Worm (Caenorhabditis elegans) whole organism, mixed stage, embryonic: ENCODE results near the gene trip-4.

Source experiments
- M03D4.4 ChIP-seq: sonication (generic microtip); optimal IDR thresholded peaks from 2 replicates; lab custom pipeline; 2017; ENCODE audit warnings: mild to moderate bottlenecking, missing genetic modification characterization, missing compliant biosample characterization
- bed-3 ChIP-seq: fragments of 200-800 bp; sonication (Bioruptor generic); optimal IDR thresholded peaks from 3 replicates; lab custom pipeline; 2018; ENCODE audit warnings: mild to moderate bottlenecking, missing genetic modification characterization, moderate library complexity, missing compliant biosample characterization
- blmp-1 ChIP-seq: fragments of 150-350 bp; optimal IDR thresholded peaks from 2 replicates; lab custom pipeline; 2014; ENCODE audit warnings: missing biosample characterization, missing genetic modification characterization
- ceh-39 ChIP-seq: fragments of 150-350 bp; optimal IDR thresholded peaks from 2 replicates; lab custom pipeline; 2014; ENCODE audit warnings: missing biosample characterization, missing genetic modification characterization
- ceh-43 ChIP-seq: fragments of 200-800 bp; sonication (Bioruptor generic); optimal IDR thresholded peaks from 2 replicates; lab custom pipeline; 2018; ENCODE audit warnings: mild to moderate bottlenecking, missing genetic modification characterization, moderate library complexity, missing compliant biosample characterization
- ceh-83 ChIP-seq: fragments of 200-800 bp; sonication (Bioruptor generic); optimal IDR thresholded peaks from 2 replicates; lab custom pipeline; 2018; ENCODE audit warnings: mild to moderate bottlenecking, missing genetic modification characterization, missing compliant biosample characterization
- ces-1 ChIP-seq: fragments of 150-350 bp; optimal IDR thresholded peaks from 2 replicates; lab custom pipeline; 2014; ENCODE audit warnings: missing biosample characterization, missing genetic modification reagents, missing genetic modification characterization
- cnd-1 ChIP-seq: fragments of 200-800 bp; sonication (Bioruptor generic); optimal IDR thresholded peaks from 2 replicates; lab custom pipeline; 2018; ENCODE audit warnings: mild to moderate bottlenecking, missing genetic modification characterization, missing compliant biosample characterization
- drap-1 ChIP-seq: fragments of 200-800 bp; sonication (Bioruptor generic); optimal IDR thresholded peaks from 3 replicates; lab custom pipeline; 2018; ENCODE audit warnings: mild to moderate bottlenecking, missing genetic modification characterization, missing compliant biosample characterization
- elt-1 ChIP-seq: sonication (generic microtip); optimal IDR thresholded peaks from 2 replicates; lab custom pipeline; 2017; ENCODE audit warnings: missing genetic modification characterization, mild to moderate bottlenecking, missing compliant biosample characterization, antibody characterized with exemption, moderate library complexity, borderline replicate concordance; ENCODE audit not compliant: insufficient read depth
- elt-3 ChIP-seq: fragments of 150-350 bp; optimal IDR thresholded peaks from 2 replicates; lab custom pipeline; 2014; ENCODE audit warnings: missing biosample characterization, missing genetic modification characterization
- flh-1 ChIP-seq: fragments of 200-800 bp; sonication (Bioruptor generic); optimal IDR thresholded peaks from 2 replicates; lab custom pipeline; 2018; ENCODE audit warnings: mild to moderate bottlenecking, missing genetic modification characterization, moderate library complexity, missing compliant biosample characterization
- ham-2 ChIP-seq: fragments of 200-800 bp; sonication (Bioruptor generic); optimal IDR thresholded peaks from 2 replicates; lab custom pipeline; 2018; ENCODE audit warnings: mild to moderate bottlenecking, missing genetic modification characterization, missing compliant biosample characterization
- hlh-1 ChIP-seq: fragments of 150-350 bp; optimal IDR thresholded peaks from 2 replicates; lab custom pipeline; 2014; ENCODE audit warnings: missing biosample characterization, missing genetic modification reagents, missing genetic modification characterization
- lin-13 ChIP-seq: fragments of 150-350 bp; optimal IDR thresholded peaks from 2 replicates; lab custom pipeline; 2014; ENCODE audit warnings: missing biosample characterization, missing genetic modification characterization
- lin-32 ChIP-seq: fragments of 200-800 bp; sonication (Bioruptor generic); optimal IDR thresholded peaks from 2 replicates; lab custom pipeline; 2018; ENCODE audit warnings: mild to moderate bottlenecking, missing genetic modification characterization, missing compliant biosample characterization
- lsy-2 ChIP-seq: fragments of 150-350 bp; optimal IDR thresholded peaks from 2 replicates; lab custom pipeline; 2014; ENCODE audit warnings: missing biosample characterization, missing genetic modification characterization
- mab-5 ChIP-seq: fragments of 150-350 bp; optimal IDR thresholded peaks from 2 replicates; lab custom pipeline; 2014; ENCODE audit warnings: missing biosample characterization, missing genetic modification characterization
- mep-1 ChIP-seq: fragments of 150-350 bp; optimal IDR thresholded peaks from 2 replicates; lab custom pipeline; 2017; ENCODE audit warnings: missing biosample characterization, missing genetic modification reagents, missing genetic modification characterization, inconsistent platforms
- mls-2 ChIP-seq: sonication (generic microtip); optimal IDR thresholded peaks from 2 replicates; lab custom pipeline; 2016; ENCODE audit warnings: mild to moderate bottlenecking, missing genetic modification characterization, moderate library complexity, missing compliant biosample characterization
- nhr-12 ChIP-seq: fragments of 150-350 bp; optimal IDR thresholded peaks from 2 replicates; lab custom pipeline; 2014; ENCODE audit warnings: missing biosample characterization, missing genetic modification characterization
- nhr-2 ChIP-seq: fragments of 150-350 bp; optimal IDR thresholded peaks from 2 replicates; lab custom pipeline; 2014; ENCODE audit warnings: missing biosample characterization, missing genetic modification characterization
- nhr-237 ChIP-seq: fragments of 150-350 bp; optimal IDR thresholded peaks from 2 replicates; lab custom pipeline; 2014; ENCODE audit warnings: missing biosample characterization, missing genetic modification characterization
- nhr-28 ChIP-seq: fragments of 150-350 bp; optimal IDR thresholded peaks from 2 replicates; lab custom pipeline; 2014; ENCODE audit warnings: missing biosample characterization, missing genetic modification characterization
- nhr-76 ChIP-seq: sonication (generic microtip); optimal IDR thresholded peaks from 2 replicates; lab custom pipeline; 2017; ENCODE audit warnings: missing biosample characterization, missing genetic modification characterization
- pha-4 ChIP-seq: fragments of 150-350 bp; optimal IDR thresholded peaks from 2 replicates; lab custom pipeline; 2018; ENCODE audit warnings: missing biosample characterization, missing genetic modification reagents, missing genetic modification characterization
- sem-2 ChIP-seq: fragments of 200-800 bp; sonication (Bioruptor generic); optimal IDR thresholded peaks from 2 replicates; lab custom pipeline; 2018; ENCODE audit warnings: mild to moderate bottlenecking, missing genetic modification characterization, missing compliant biosample characterization
- snpc-4 ChIP-seq: fragments of 150-350 bp; optimal IDR thresholded peaks from 2 replicates; lab custom pipeline; 2014; ENCODE audit warnings: missing biosample characterization, missing genetic modification characterization
- sptf-1 ChIP-seq: sonication (generic microtip); optimal IDR thresholded peaks from 2 replicates; lab custom pipeline; 2017; ENCODE audit warnings: mild to moderate bottlenecking, missing genetic modification characterization, moderate library complexity, missing compliant biosample characterization
- tbx-8 ChIP-seq: fragments of 200-800 bp; sonication (Bioruptor generic); optimal IDR thresholded peaks from 2 replicates; lab custom pipeline; 2018; ENCODE audit warnings: mild to moderate bottlenecking, missing genetic modification characterization, moderate library complexity, missing compliant biosample characterization
- unc-120 ChIP-seq: sonication (generic microtip); optimal IDR thresholded peaks from 2 replicates; lab custom pipeline; 2017; ENCODE audit warnings: missing genetic modification characterization, missing compliant biosample characterization; ENCODE audit not compliant: poor library complexity, severe bottlenecking
- unc-39 ChIP-seq: fragments of 150-350 bp; optimal IDR thresholded peaks from 2 replicates; lab custom pipeline; 2014; ENCODE audit warnings: missing biosample characterization, missing genetic modification characterization
- unc-62 ChIP-seq: fragments of 150-350 bp; optimal IDR thresholded peaks from 2 replicates; lab custom pipeline; 2014; ENCODE audit warnings: missing biosample characterization, missing genetic modification reagents, missing genetic modification characterization
- zip-8 ChIP-seq: fragments of 150-350 bp; optimal IDR thresholded peaks from 2 replicates; lab custom pipeline; 2014; ENCODE audit warnings: missing biosample characterization, missing genetic modification characterization
- ztf-11 ChIP-seq: fragments of 150-350 bp; optimal IDR thresholded peaks from 2 replicates; lab custom pipeline; 2014; ENCODE audit warnings: missing biosample characterization, missing genetic modification characterization

Gene trip-4

DNA sequence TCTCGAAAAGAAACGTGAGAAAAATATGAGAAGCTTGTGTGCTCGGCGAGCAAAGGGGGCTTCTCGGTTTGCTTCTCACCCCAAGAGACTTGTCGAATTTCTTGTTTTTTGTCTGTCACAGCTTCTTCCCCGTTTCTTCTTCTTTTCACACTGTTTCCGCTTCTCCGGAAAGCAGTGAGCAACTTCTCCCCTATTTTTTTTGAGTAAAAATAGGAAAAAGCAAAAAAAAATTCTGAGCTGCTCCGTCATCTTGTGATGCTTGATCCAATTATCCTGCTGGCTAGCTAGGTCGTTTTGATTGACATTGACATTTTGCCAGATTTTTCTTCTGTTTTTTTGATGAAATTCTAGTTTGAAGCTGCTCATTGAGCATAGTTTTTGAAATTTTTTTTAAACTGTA, 24.8 kb upstream of the trip-4 start, which contains the start of gene Y53F4B.51:
Y53F4B.51 (minus strand) TSS at position 63 of the 400 bp plus-strand sequence.
- TF ChIP-seq blmp-1 (tag; lab: Kevin White, UChicago) (no peak), ceh-43 (no peak), mls-2 (tag; lab: Kevin White, UChicago) (no peak), nhr-12 (tag; lab: Kevin White, UChicago) (no peak), hlh-1 (tag; lab: Kevin White, UChicago) (no peak), zip-8 (tag; lab: Kevin White, UChicago) (no peak), nhr-76 (no peak), ceh-83 (GFP tag; lab: Kevin White, UChicago) (no peak), pha-4 (tag; lab: Kevin White, UChicago) (no peak), cnd-1 (tag; lab: Kevin White, UChicago) (no peak), elt-1 (tag; lab: Kevin White, UChicago) (no peak), sem-2 (GFP tag; lab: Kevin White, UChicago) (no peak), mab-5 (tag; lab: Kevin White, UChicago) (no peak), nhr-237 (tag; lab: Kevin White, UChicago) (no peak)

- TF ChIP-seq drap-1 (GFP tag; lab: Kevin White, UChicago) (no peak), ces-1 (GFP tag; lab: Kevin White, UChicago) (peak; percentile 61)
Measured at ce11 chrII:15015669-15016068, 23.5 kb upstream of the trip-4 start.

ce11 chrII:15018923-15019322, 20.3 kb upstream of the trip-4 start, which contains the start of gene Y53F4B.12:
TSS of gene Y53F4B.12 (plus strand) at chrII:15019223.
- TF ChIP-seq elt-3 (tag; lab: Kevin White, UChicago) = no peak

ce11 chrII:15025100-15025499, 14.1 kb upstream of the trip-4 start:
- TF ChIP-seq lsy-2 (tag; lab: Kevin White, UChicago) = peak; percentile 28
- no peak for TF ChIP-seq sptf-1 (tag; lab: Kevin White, UChicago)
- no peak for TF ChIP-seq ceh-83 (GFP tag; lab: Kevin White, UChicago)

- TF ChIP-seq sptf-1 (tag; lab: Kevin White, UChicago) (peak; percentile 78), ztf-11 (tag; lab: Kevin White, UChicago) (peak; percentile 39), unc-62 (peak; percentile 42), lin-13 (tag; lab: Kevin White, UChicago) (peak; percentile 94), sem-2 (GFP tag; lab: Kevin White, UChicago) (peak; percentile 47), zip-8 (tag; lab: Kevin White, UChicago) (no peak), mls-2 (tag; lab: Kevin White, UChicago) (peak; percentile 69), flh-1 (GFP tag; lab: Kevin White, UChicago) (no peak), unc-120 (tag; lab: Kevin White, UChicago) (peak; percentile 14), lsy-2 (tag; lab: Kevin White, UChicago) (peak; percentile 80), blmp-1 (tag; lab: Kevin White, UChicago) (no peak), lin-32 (GFP tag; lab: Kevin White, UChicago) (peak; percentile 40), hlh-1 (tag; lab: Kevin White, UChicago) (no peak), nhr-28 (tag; lab: Kevin White, UChicago) (no peak), ceh-83 (GFP tag; lab: Kevin White, UChicago) (no peak), ces-1 (GFP tag; lab: Kevin White, UChicago) (peak; percentile 66), nhr-2 (tag; lab: Kevin White, UChicago) (peak; percentile 3), nhr-76 (no peak), drap-1 (GFP tag; lab: Kevin White, UChicago) (peak; percentile 55), elt-1 (tag; lab: Kevin White, UChicago) (no peak), mep-1 (peak; percentile 94), tbx-8 (GFP tag; lab: Kevin White, UChicago) (no peak), elt-3 (tag; lab: Kevin White, UChicago) (no peak), mab-5 (tag; lab: Kevin White, UChicago) (no peak), unc-39 (tag; lab: Kevin White, UChicago) (no peak), ham-2 (GFP tag; lab: Kevin White, UChicago) (no peak), ceh-39 (tag; lab: Kevin White, UChicago) (peak; percentile 86), M03D4.4 (peak; percentile 43), ceh-43 (peak; percentile 55), bed-3 (peak; percentile 16), pha-4 (tag; lab: Kevin White, UChicago) (peak; percentile 97), nhr-237 (tag; lab: Kevin White, UChicago) (peak; percentile 58), snpc-4 (tag; lab: Kevin White, UChicago) (no peak), nhr-12 (tag; lab: Kevin White, UChicago) (peak; percentile 65), cnd-1 (tag; lab: Kevin White, UChicago) (peak; percentile 77)
Measured at ce11 chrII:15025599-15026164, 13.5 kb upstream of the trip-4 start, which contains the start of gene cmtr-1. TSS of gene cmtr-1 (plus strand) at chrII:15026114.
